Worm (Caenorhabditis elegans) whole organism, L2 larva: ENCODE data around the gene snf-9.

Experiments used
- R02D3.7 ChIP-seq: fragments of 150-350 bp; optimal IDR thresholded peaks from 2 replicates; lab custom pipeline; 2014; ENCODE audit warnings: missing biosample characterization, missing genetic modification characterization
- ZK546.5 ChIP-seq: sonication (generic microtip); optimal IDR thresholded peaks from 2 replicates; lab custom pipeline; 2017; ENCODE audit warnings: missing biosample characterization, missing genetic modification characterization
- ama-1 ChIP-seq: fragments of 150-350 bp; optimal IDR thresholded peaks from 2 replicates; lab custom pipeline; 2018; ENCODE audit warnings: inconsistent platforms
- ceh-82 ChIP-seq: fragments of 150-350 bp; optimal IDR thresholded peaks from 2 replicates; lab custom pipeline; 2014; ENCODE audit warnings: missing biosample characterization, missing genetic modification characterization
- elt-1 ChIP-seq: fragments of 150-350 bp; optimal IDR thresholded peaks from 2 replicates; lab custom pipeline; 2014; ENCODE audit warnings: missing biosample characterization, missing genetic modification characterization
- lin-39 ChIP-seq: fragments of 150-350 bp; optimal IDR thresholded peaks from 2 replicates; lab custom pipeline; 2014; ENCODE audit warnings: missing biosample characterization, missing genetic modification reagents, missing genetic modification characterization
- nhr-11 ChIP-seq: fragments of 150-350 bp; optimal IDR thresholded peaks from 2 replicates; lab custom pipeline; 2014; ENCODE audit warnings: missing biosample characterization, missing genetic modification characterization
- nhr-12 ChIP-seq: fragments of 150-350 bp; optimal IDR thresholded peaks from 2 replicates; lab custom pipeline; 2014; ENCODE audit warnings: missing biosample characterization, missing genetic modification characterization
- nhr-23 ChIP-seq: fragments of 150-350 bp; optimal IDR thresholded peaks from 2 replicates; lab custom pipeline; 2014; ENCODE audit warnings: missing biosample characterization, missing genetic modification reagents, missing genetic modification characterization
- nhr-237 ChIP-seq: fragments of 150-350 bp; optimal IDR thresholded peaks from 2 replicates; lab custom pipeline; 2014; ENCODE audit warnings: missing biosample characterization, missing genetic modification characterization
- zag-1 ChIP-seq: fragments of 150-350 bp; optimal IDR thresholded peaks from 2 replicates; lab custom pipeline; 2014; ENCODE audit warnings: missing biosample characterization, missing genetic modification characterization

DNA sequence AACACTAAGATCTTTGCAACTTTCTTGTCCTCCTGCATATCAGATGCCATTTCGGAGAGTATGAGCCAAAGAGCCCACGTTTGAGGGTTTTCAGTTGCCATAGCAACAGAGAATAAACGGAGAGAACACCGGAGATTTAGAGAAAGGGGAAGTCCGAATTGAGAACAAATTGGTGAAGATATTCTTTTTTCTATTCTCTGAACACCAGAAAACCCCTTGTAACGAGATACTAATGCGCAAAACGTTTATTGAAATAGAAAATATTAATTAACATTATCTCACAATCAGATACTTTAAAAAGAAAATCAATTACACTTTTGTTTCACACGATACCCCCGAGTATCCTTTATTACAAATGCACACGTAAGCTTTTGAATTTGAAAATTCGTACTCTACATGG lies 10.0 kb upstream of the snf-9 start, which contains the start of gene ifta-2:
- TF ChIP-seq ceh-82 (tag; lab: Kevin White, UChicago) (no peak), zag-1 (no peak), R02D3.7 (no peak), nhr-237 (tag; lab: Kevin White, UChicago) (no peak), ama-1 (lab: Kevin White, UChicago) (no peak), ZK546.5 (no peak), nhr-11 (tag; lab: Kevin White, UChicago) (no peak), elt-1 (no peak), lin-39 (tag; lab: Kevin White, UChicago) (no peak), nhr-12 (tag; lab: Kevin White, UChicago) (no peak), nhr-23 (tag; lab: Kevin White, UChicago) (no peak)
